Worm (Caenorhabditis elegans) whole organism, early embryonic: ENCODE results near the gene F26A1.1.

ENCODE experiments used
- F13C5.2 ChIP-seq: sonication (generic microtip); optimal IDR thresholded peaks from 2 replicates; lab custom pipeline; 2017; ENCODE audit warnings: mild to moderate bottlenecking, missing genetic modification characterization, inconsistent platforms, missing compliant biosample characterization
- ama-1 ChIP-seq: fragments of 150-350 bp; optimal IDR thresholded peaks from 2 replicates; lab custom pipeline; 2014
- ets-7 ChIP-seq: sonication (generic microtip); optimal IDR thresholded peaks from 2 replicates; lab custom pipeline; 2016; ENCODE audit warnings: missing genotype, missing genetic modification characterization, missing compliant biosample characterization
- flt-1 ChIP-seq: fragments of 200-800 bp; sonication (Bioruptor generic); IDR thresholded peaks from 2 replicates; pipeline ENCODE4 v1.3.6; 2022; ENCODE audit warnings: missing genetic modification characterization, missing compliant biosample characterization
- hmbx-1 ChIP-seq: sonication (generic microtip); optimal IDR thresholded peaks from 2 replicates; lab custom pipeline; 2016; ENCODE audit warnings: mild to moderate bottlenecking, missing genetic modification characterization, missing compliant biosample characterization
- hnd-1 ChIP-seq: sonication (generic microtip); optimal IDR thresholded peaks from 2 replicates; lab custom pipeline; 2016; ENCODE audit warnings: missing genetic modification characterization, missing compliant biosample characterization
- scrt-1 ChIP-seq: fragments of 200-800 bp; sonication (Bioruptor generic); IDR thresholded peaks from 2 replicates; pipeline ENCODE4 v1.3.6; 2022; ENCODE audit warnings: missing genetic modification characterization, missing compliant biosample characterization
- sea-1 ChIP-seq: fragments of 200-800 bp; sonication (Bioruptor generic); conservative IDR thresholded peaks from 2 replicates; pipeline ENCODE4 v1.3.6; 2022; ENCODE audit warnings: missing genetic modification characterization, missing compliant biosample characterization
- tra-4 ChIP-seq: sonication (generic microtip); optimal IDR thresholded peaks from 2 replicates; lab custom pipeline; 2017; ENCODE audit warnings: missing genetic modification characterization, missing compliant biosample characterization

DNA sequence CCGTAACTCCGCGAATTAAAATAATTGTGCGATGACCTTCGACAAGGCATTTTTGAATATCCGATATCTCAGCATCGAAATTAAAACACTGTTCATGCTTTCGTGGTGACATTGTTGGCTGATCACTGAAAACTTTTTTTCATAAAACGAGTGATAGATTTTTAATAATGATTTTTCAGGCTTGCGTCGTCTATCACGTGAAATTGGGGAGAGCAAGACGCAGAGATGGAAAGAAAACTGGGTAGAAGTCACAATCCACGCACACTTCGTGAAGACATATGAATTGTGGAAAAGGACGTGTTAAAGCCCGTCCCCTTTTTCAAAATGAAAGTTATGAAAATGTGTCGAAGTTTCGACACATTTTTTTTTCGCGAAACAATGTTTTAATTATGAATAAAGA is 568 bp upstream of the F26A1.1 start, which contains the start of gene nonu-1:
- no peak for TF ChIP-seq sea-1 (GFP tag; lab: Robert Waterston, UW)
- no peak for TF ChIP-seq hnd-1
- TF ChIP-seq tra-4 (tag; lab: Kevin White, UChicago): no peak
- TF ChIP-seq ama-1: no peak
- no peak for TF ChIP-seq ets-7 (tag; lab: Kevin White, UChicago)
- no peak for TF ChIP-seq F13C5.2 (tag; lab: Kevin White, UChicago)
- TF ChIP-seq scrt-1: no peak
- no peak for TF ChIP-seq hmbx-1 (tag; lab: Kevin White, UChicago)
- no peak for TF ChIP-seq flt-1 (GFP tag; lab: Robert Waterston, UW)
